Fruit fly (Drosophila melanogaster): ENCODE measurements around the gene CG2816.

dm6 chr2L:3698992-3699514, 4.4 kb upstream of the CG2816 start, which contains the start of the genes CG10031 and CG42464:
- TF ChIP-seq EcR (GFP tag; optimal IDR thresholded peaks at IDR 0.05), result no peak
- no peak for TF ChIP-seq pan (optimal IDR thresholded peaks at IDR 0.05)
- TF ChIP-seq usp (GFP tag; optimal IDR thresholded peaks at IDR 0.05), result no peak
- no peak for TF ChIP-seq CG8478 (optimal IDR thresholded peaks at IDR 0.05)
- no peak for TF ChIP-seq psq (optimal IDR thresholded peaks at IDR 0.05)
- no peak for TF ChIP-seq Dll (optimal IDR thresholded peaks at IDR 0.05)
